Worm (Caenorhabditis elegans) whole organism, L3 larva: ENCODE measurements around the gene F23G4.1.

ENCODE experiments used
- ZK546.5 ChIP-seq: sonication (generic microtip); optimal IDR thresholded peaks from 2 replicates; lab custom pipeline; 2017; ENCODE audit warnings: missing biosample characterization, missing genetic modification characterization
- fkh-10 ChIP-seq: sonication (generic microtip); optimal IDR thresholded peaks from 2 replicates; lab custom pipeline; 2017; ENCODE audit warnings: missing biosample characterization, missing genetic modification reagents, missing genetic modification characterization
- nhr-12 ChIP-seq: fragments of 150-350 bp; optimal IDR thresholded peaks from 2 replicates; lab custom pipeline; 2014; ENCODE audit warnings: missing biosample characterization, missing genetic modification characterization
- nhr-28 ChIP-seq: fragments of 150-350 bp; optimal IDR thresholded peaks from 2 replicates; lab custom pipeline; 2014; ENCODE audit warnings: missing biosample characterization, missing genetic modification characterization
- tbx-2 ChIP-seq: sonication (generic microtip); optimal IDR thresholded peaks from 2 replicates; lab custom pipeline; 2016; ENCODE audit warnings: mild to moderate bottlenecking, missing genetic modification characterization, missing compliant biosample characterization

DNA sequence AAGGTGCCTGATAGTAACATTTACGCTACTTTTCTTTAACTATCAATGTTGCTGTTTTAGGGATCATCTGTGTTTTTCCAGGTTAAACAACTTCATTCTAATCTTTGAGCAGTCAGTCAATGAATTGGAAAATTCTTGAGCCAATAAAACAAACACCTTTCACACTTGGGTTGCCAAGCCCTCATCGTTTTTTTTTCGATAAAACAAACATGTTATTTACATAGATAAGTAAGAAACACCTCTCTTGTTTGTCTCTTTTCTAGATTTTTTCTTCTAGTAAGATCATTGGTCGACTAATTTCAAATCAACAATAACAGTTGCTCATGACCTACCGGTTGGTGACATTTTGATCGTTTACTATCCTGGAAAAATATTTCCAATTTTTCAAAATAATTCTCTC, 1.0 kb downstream of the F23G4.1 start:
- TF ChIP-seq ZK546.5 (tag; lab: Kevin White, UChicago) (no peak), nhr-12 (no peak), nhr-28 (tag; lab: Kevin White, UChicago) (no peak), tbx-2 (tag; lab: Kevin White, UChicago) (no peak), fkh-10 (GFP tag; lab: Kevin White, UChicago) (no peak)
